Worm (Caenorhabditis elegans): ENCODE measurements around the gene Y43F8B.10.

ce11 chrV:19448805-19449204 lies 25.5 kb upstream of the Y43F8B.10 start, which contains the start of gene M04C3.2:
- TF ChIP-seq ztf-11 (tag; optimal IDR thresholded peaks at IDR 0.05) (no peak), cey-2 (tag; optimal IDR thresholded peaks at IDR 0.05; ENCODE audit: borderline replicate concordance, insufficient read depth) (no peak), aly-2 (tag; optimal IDR thresholded peaks at IDR 0.05) (no peak), T26A8.4 (GFP tag; IDR thresholded peaks at IDR 0.05) (no peak), lin-13 (GFP tag; optimal IDR thresholded peaks at IDR 0.05) (no peak), ceh-82 (tag; optimal IDR thresholded peaks at IDR 0.05) (no peak), nhr-237 (tag; optimal IDR thresholded peaks at IDR 0.05) (no peak), unc-130 (GFP tag; optimal IDR thresholded peaks at IDR 0.05) (no peak), R02D3.7 (tag; optimal IDR thresholded peaks at IDR 0.05) (no peak), zip-11 (GFP tag; IDR thresholded peaks at IDR 0.05) (no peak), nhr-28 (tag; optimal IDR thresholded peaks at IDR 0.05) (no peak)

Data from whole organism, L4 larva.